Fruit fly (Drosophila melanogaster): ENCODE data around the gene JMJD5.

DNA sequence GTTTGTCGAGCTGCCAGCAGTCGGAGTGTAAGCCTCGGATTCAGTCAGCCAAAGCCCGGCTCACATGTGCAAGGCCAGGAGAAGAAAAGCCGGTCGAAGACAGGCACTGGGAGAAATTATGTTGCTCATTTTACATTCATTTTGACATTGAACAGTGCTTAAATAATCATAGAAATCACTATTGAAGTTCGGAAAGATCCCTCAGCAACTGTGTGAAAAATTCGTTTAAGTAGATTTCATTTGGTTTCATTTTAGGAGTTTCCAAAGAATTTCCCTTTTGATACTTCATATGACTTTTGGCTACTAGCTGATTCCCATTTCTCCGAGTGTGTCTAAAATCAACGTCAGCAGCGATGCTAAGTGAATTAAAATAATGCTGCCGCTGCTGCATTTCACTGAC lies 16.7 kb downstream of the JMJD5 start:
- TF ChIP-seq toe (GFP tag; optimal IDR thresholded peaks at IDR 0.05) (no peak), Hr96 (GFP tag; optimal IDR thresholded peaks at IDR 0.05) (no peak), Crg-1 (GFP tag; optimal IDR thresholded peaks at IDR 0.05) (no peak), Mnt (GFP tag; optimal IDR thresholded peaks at IDR 0.05) (no peak)

Data from whole organism, adult.